Worm (Caenorhabditis elegans) whole organism, young adult: ENCODE data around the gene xrn-1.
A peak's percentile ranks its signal among the peaks of the same experiment; 100 is the strongest.

Experiments
- B0019.2 ChIP-seq: fragments of 200-800 bp; sonication (Bioruptor generic); conservative IDR thresholded peaks from 2 replicates; pipeline ENCODE4 v1.3.6; 2022; ENCODE audit warnings: missing genetic modification reagents, missing genetic modification characterization, missing compliant biosample characterization
- B0035.1 ChIP-seq: sonication (generic microtip); optimal IDR thresholded peaks from 2 replicates; lab custom pipeline; 2016; ENCODE audit warnings: missing genetic modification characterization, mild to moderate bottlenecking, missing compliant biosample characterization, missing genotype, missing genetic modification reagents
- C17E4.6 ChIP-seq: fragments of 200-800 bp; sonication (Bioruptor generic); IDR thresholded peaks from 2 replicates; pipeline ENCODE4 v1.3.6; 2022; ENCODE audit warnings: missing genetic modification reagents, missing genetic modification characterization, missing compliant biosample characterization
- F10E7.11 ChIP-seq: sonication (generic microtip); optimal IDR thresholded peaks from 2 replicates; lab custom pipeline; 2017; ENCODE audit warnings: mild to moderate bottlenecking, missing genetic modification characterization, moderate library complexity, missing compliant biosample characterization
- F22D6.2 ChIP-seq: sonication (generic microtip); optimal IDR thresholded peaks from 2 replicates; lab custom pipeline; 2016; ENCODE audit warnings: mild to moderate bottlenecking, missing genetic modification characterization, missing compliant biosample characterization
- F23B12.7 ChIP-seq: sonication (generic microtip); optimal IDR thresholded peaks from 2 replicates; lab custom pipeline; 2017; ENCODE audit warnings: missing genetic modification characterization, mild to moderate bottlenecking, missing compliant biosample characterization, antibody characterized with exemption, moderate library complexity; ENCODE audit not compliant: insufficient read depth
- F49E8.2 ChIP-seq: sonication (generic microtip); optimal IDR thresholded peaks from 3 replicates; lab custom pipeline; 2017; ENCODE audit warnings: missing genetic modification characterization, mild to moderate bottlenecking, missing compliant biosample characterization, antibody characterized with exemption, moderate library complexity; ENCODE audit not compliant: insufficient read depth
- Y67H2A.10 ChIP-seq: fragments of 200-800 bp; sonication (Bioruptor generic); conservative IDR thresholded peaks from 2 replicates; pipeline ENCODE4 v1.3.6; 2022; ENCODE audit warnings: missing genetic modification reagents, missing genetic modification characterization, missing compliant biosample characterization
- Y79H2A.3 ChIP-seq: fragments of 200-800 bp; sonication (Bioruptor generic); conservative IDR thresholded peaks from 2 replicates; pipeline ENCODE4 v1.3.6; 2022; ENCODE audit warnings: missing genetic modification reagents, missing genetic modification characterization, missing compliant biosample characterization
- Y95B8A.8 ChIP-seq: fragments of 200-800 bp; sonication (Bioruptor generic); IDR thresholded peaks from 2 replicates; pipeline ENCODE4 v1.3.6; 2022; ENCODE audit warnings: missing genetic modification reagents, missing genetic modification characterization, missing compliant biosample characterization
- attf-6 ChIP-seq: fragments of 200-800 bp; sonication (Bioruptor generic); IDR thresholded peaks from 2 replicates; pipeline ENCODE4 v1.3.6; 2022; ENCODE audit warnings: missing genetic modification reagents, missing genetic modification characterization, missing compliant biosample characterization
- bed-2 ChIP-seq: fragments of 200-800 bp; sonication (Bioruptor generic); IDR thresholded peaks from 2 replicates; pipeline ENCODE4 v1.3.6; 2022; ENCODE audit warnings: missing genetic modification reagents, missing genetic modification characterization, missing compliant biosample characterization
- cebp-2 ChIP-seq: fragments of 200-800 bp; sonication (Bioruptor generic); IDR thresholded peaks from 2 replicates; pipeline ENCODE4 v1.3.6; 2022; ENCODE audit warnings: missing genetic modification characterization, missing compliant biosample characterization
- ceh-58 ChIP-seq: fragments of 200-800 bp; sonication (Bioruptor generic); IDR thresholded peaks from 2 replicates; pipeline ENCODE4 v1.3.6; 2022; ENCODE audit warnings: missing genetic modification characterization, missing compliant biosample characterization
- dox-1 ChIP-seq: fragments of 200-800 bp; sonication (Bioruptor generic); IDR thresholded peaks from 2 replicates; pipeline ENCODE4 v1.3.6; 2022; ENCODE audit warnings: missing genetic modification reagents, missing genetic modification characterization, missing compliant biosample characterization
- dpff-1 ChIP-seq: sonication (generic microtip); optimal IDR thresholded peaks from 2 replicates; lab custom pipeline; 2017; ENCODE audit warnings: mild to moderate bottlenecking, missing genetic modification characterization, missing compliant biosample characterization
- efl-1 ChIP-seq: fragments of 150-350 bp; optimal IDR thresholded peaks from 2 replicates; lab custom pipeline; 2014; ENCODE audit warnings: missing biosample characterization, missing genetic modification reagents, missing genetic modification characterization
- egl-18 ChIP-seq: fragments of 200-800 bp; sonication (Bioruptor generic); IDR thresholded peaks from 2 replicates; pipeline ENCODE4 v1.3.6; 2022; ENCODE audit warnings: missing genetic modification reagents, missing genetic modification characterization, missing compliant biosample characterization
- ekl-4 ChIP-seq: fragments of 200-800 bp; sonication (Bioruptor generic); IDR thresholded peaks from 2 replicates; pipeline ENCODE4 v1.3.6; 2022; ENCODE audit warnings: missing genetic modification reagents, missing genetic modification characterization, missing compliant biosample characterization
- gei-17 ChIP-seq: fragments of 200-800 bp; sonication (Bioruptor generic); optimal IDR thresholded peaks from 2 replicates; lab custom pipeline; 2018; ENCODE audit warnings: mild to moderate bottlenecking, missing genetic modification characterization, missing compliant biosample characterization
- him-1 ChIP-seq: sonication (generic microtip); optimal IDR thresholded peaks from 2 replicates; lab custom pipeline; 2016; ENCODE audit warnings: missing genotype, missing genetic modification reagents, missing genetic modification characterization, missing compliant biosample characterization
- hlh-12 ChIP-seq: sonication (generic microtip); optimal IDR thresholded peaks from 2 replicates; lab custom pipeline; 2016; ENCODE audit warnings: missing genetic modification characterization, missing compliant biosample characterization
- hmg-1.2 ChIP-seq: fragments of 200-800 bp; sonication (Bioruptor generic); IDR thresholded peaks from 2 replicates; pipeline ENCODE4 v1.3.6; 2022; ENCODE audit warnings: missing genetic modification reagents, missing genetic modification characterization, missing compliant biosample characterization
- hmg-20 ChIP-seq: fragments of 200-800 bp; sonication (Bioruptor generic); IDR thresholded peaks from 2 replicates; pipeline ENCODE4 v1.3.6; 2022; ENCODE audit warnings: missing genetic modification reagents, missing genetic modification characterization, missing compliant biosample characterization
- hsf-1 ChIP-seq: fragments of 200-800 bp; sonication (Bioruptor generic); IDR thresholded peaks from 2 replicates; pipeline ENCODE4 v1.3.6; 2022; ENCODE audit warnings: missing genetic modification reagents, missing genetic modification characterization, missing compliant biosample characterization
- lag-1 ChIP-seq: fragments of 200-800 bp; sonication (Bioruptor generic); IDR thresholded peaks from 2 replicates; pipeline ENCODE4 v1.3.6; 2022; ENCODE audit warnings: missing genetic modification reagents, missing genetic modification characterization, missing compliant biosample characterization
- lin-26 ChIP-seq: fragments of 200-800 bp; sonication (Bioruptor generic); IDR thresholded peaks from 2 replicates; pipeline ENCODE4 v1.3.6; 2022; ENCODE audit warnings: missing genetic modification reagents, missing genetic modification characterization, missing compliant biosample characterization
- lin-35 ChIP-seq, 3 experiments: fragments of 150-350 bp in 2 of 3; sonication (generic microtip) in 1 of 3; optimal IDR thresholded peaks; 2 replicates each; lab custom pipeline; 2014 to 2018; ENCODE audit warnings: missing biosample characterization in 3 of 3, missing genetic modification characterization in 3 of 3, missing genetic modification reagents in 3 of 3
- lsl-1 ChIP-seq: fragments of 200-800 bp; sonication (Bioruptor generic); optimal IDR thresholded peaks from 2 replicates; lab custom pipeline; 2018; ENCODE audit warnings: mild to moderate bottlenecking, missing genetic modification characterization, moderate library complexity, missing compliant biosample characterization
- madf-10 ChIP-seq: sonication (generic microtip); optimal IDR thresholded peaks from 2 replicates; lab custom pipeline; 2016; ENCODE audit warnings: mild to moderate bottlenecking, missing genetic modification characterization, missing compliant biosample characterization
- madf-3 ChIP-seq: fragments of 200-800 bp; sonication (Bioruptor generic); IDR thresholded peaks from 2 replicates; pipeline ENCODE4 v1.3.6; 2022; ENCODE audit warnings: missing genetic modification reagents, missing genetic modification characterization, missing compliant biosample characterization
- madf-6 ChIP-seq: fragments of 200-800 bp; sonication (Bioruptor generic); IDR thresholded peaks from 2 replicates; pipeline ENCODE4 v1.3.6; 2022; ENCODE audit warnings: missing genetic modification reagents, missing genetic modification characterization, missing compliant biosample characterization
- mcd-1 ChIP-seq: fragments of 200-800 bp; sonication (Bioruptor generic); IDR thresholded peaks from 2 replicates; pipeline ENCODE4 v1.3.6; 2022; ENCODE audit warnings: missing genetic modification reagents, missing genetic modification characterization, missing compliant biosample characterization
- nfya-2 ChIP-seq: fragments of 200-800 bp; sonication (Bioruptor generic); IDR thresholded peaks from 2 replicates; pipeline ENCODE4 v1.3.6; 2022; ENCODE audit warnings: missing genetic modification reagents, missing genetic modification characterization, missing compliant biosample characterization
- nfyb-1 ChIP-seq: fragments of 200-800 bp; sonication (Bioruptor generic); IDR thresholded peaks from 2 replicates; pipeline ENCODE4 v1.3.6; 2022; ENCODE audit warnings: missing genetic modification reagents, missing genetic modification characterization, missing compliant biosample characterization
- nhr-27 ChIP-seq: fragments of 200-800 bp; sonication (Bioruptor generic); optimal IDR thresholded peaks from 2 replicates; lab custom pipeline; 2018; ENCODE audit warnings: mild to moderate bottlenecking, missing genetic modification characterization, moderate library complexity, missing compliant biosample characterization
- nhr-90 ChIP-seq: sonication (generic microtip); optimal IDR thresholded peaks from 2 replicates; lab custom pipeline; 2016; ENCODE audit warnings: missing genotype, mild to moderate bottlenecking, missing genetic modification characterization, missing compliant biosample characterization
- rcor-1 ChIP-seq: fragments of 200-800 bp; sonication (Bioruptor generic); IDR thresholded peaks from 2 replicates; pipeline ENCODE4 v1.3.6; 2022; ENCODE audit warnings: missing genetic modification reagents, missing genetic modification characterization, missing compliant biosample characterization
- repo-1 ChIP-seq: sonication (generic microtip); optimal IDR thresholded peaks from 2 replicates; lab custom pipeline; 2017; ENCODE audit warnings: mild to moderate bottlenecking, missing genetic modification characterization, missing compliant biosample characterization
- somi-1 ChIP-seq: fragments of 200-800 bp; sonication (Bioruptor generic); optimal IDR thresholded peaks from 2 replicates; lab custom pipeline; 2018; ENCODE audit warnings: mild to moderate bottlenecking, missing genetic modification characterization, missing compliant biosample characterization
- tbp1 ChIP-seq: fragments of 200-800 bp; sonication (Bioruptor generic); optimal IDR thresholded peaks from 2 replicates; lab custom pipeline; 2018; ENCODE audit warnings: mild to moderate bottlenecking, missing genetic modification characterization, missing compliant biosample characterization
- tlf-1 ChIP-seq: fragments of 200-800 bp; sonication (Bioruptor generic); optimal IDR thresholded peaks from 2 replicates; lab custom pipeline; 2018; ENCODE audit warnings: mild to moderate bottlenecking, missing genetic modification characterization, missing compliant biosample characterization
- ztf-18 ChIP-seq: sonication (generic microtip); optimal IDR thresholded peaks from 2 replicates; lab custom pipeline; 2016; ENCODE audit warnings: missing genotype, mild to moderate bottlenecking, missing genetic modification characterization, missing compliant biosample characterization
- ztf-22 ChIP-seq: fragments of 200-800 bp; sonication (Bioruptor generic); optimal IDR thresholded peaks from 2 replicates; lab custom pipeline; 2018; ENCODE audit warnings: mild to moderate bottlenecking, missing genetic modification characterization, moderate library complexity, missing compliant biosample characterization
- ztf-26 ChIP-seq: sonication (generic microtip); optimal IDR thresholded peaks from 2 replicates; lab custom pipeline; 2017; ENCODE audit warnings: missing genetic modification characterization, missing compliant biosample characterization
- ztf-6 ChIP-seq: fragments of 200-800 bp; sonication (Bioruptor generic); IDR thresholded peaks from 2 replicates; pipeline ENCODE4 v1.3.6; 2022; ENCODE audit warnings: missing genetic modification reagents, missing genetic modification characterization, missing compliant biosample characterization

xrn-1 gene

DNA sequence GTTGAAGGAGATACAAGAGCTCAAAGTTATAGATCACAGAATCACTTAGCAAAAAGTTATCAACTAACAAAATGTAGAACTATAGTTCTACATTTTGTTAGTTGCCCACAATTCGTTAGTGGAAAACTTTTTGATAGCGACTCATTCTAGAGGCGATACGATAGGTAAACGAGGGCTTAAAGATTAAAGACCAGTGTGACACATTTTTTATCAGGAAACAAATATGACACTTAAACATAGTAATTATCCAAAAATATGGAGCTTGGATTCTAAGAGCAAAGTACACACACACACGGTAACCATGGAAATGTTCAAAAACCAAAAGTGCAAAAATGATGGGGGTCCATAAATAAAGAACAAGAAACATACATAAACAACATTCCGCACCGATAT is 28.9 kb upstream of the xrn-1 start:
- TF ChIP-seq Y79H2A.3 (GFP tag; lab: Robert Waterston, UW) = no peak
- TF ChIP-seq Y95B8A.8 (GFP tag; lab: Robert Waterston, UW) = no peak
- TF ChIP-seq lin-26 (GFP tag; lab: Robert Waterston, UW) = no peak
- no peak for TF ChIP-seq ztf-6
- no peak for TF ChIP-seq C17E4.6 (GFP tag; lab: Robert Waterston, UW)
- no peak for TF ChIP-seq hmg-20 (GFP tag; lab: Robert Waterston, UW)
- TF ChIP-seq madf-6 (GFP tag; lab: Robert Waterston, UW) = no peak
- no peak for TF ChIP-seq nhr-90 (tag; lab: Kevin White, UChicago)
- no peak for TF ChIP-seq hsf-1 (GFP tag; lab: Robert Waterston, UW)
- no peak for TF ChIP-seq cebp-2
- no peak for TF ChIP-seq ztf-18 (tag; lab: Kevin White, UChicago)
- TF ChIP-seq Y67H2A.10 (GFP tag; lab: Robert Waterston, UW) = no peak
- TF ChIP-seq nhr-27 (tag; lab: Kevin White, UChicago) = no peak
- no peak for TF ChIP-seq ztf-26 (tag; lab: Kevin White, UChicago)
- no peak for TF ChIP-seq tbp1 (GFP tag; lab: Kevin White, UChicago)
- TF ChIP-seq bed-2 (GFP tag; lab: Robert Waterston, UW) = no peak
- no peak for TF ChIP-seq hmg-1.2 (GFP tag; lab: Robert Waterston, UW)
- no peak for TF ChIP-seq efl-1
- TF ChIP-seq F10E7.11 (tag; lab: Kevin White, UChicago) = no peak
- TF ChIP-seq B0035.1 (tag; lab: Kevin White, UChicago) = no peak

- TF ChIP-seq hsf-1 (GFP tag; lab: Robert Waterston, UW) (0 out of 2 replicates have a peak, but pooled peaks have one; percentile 22), rcor-1 (GFP tag; lab: Robert Waterston, UW) (0 out of 2 replicates have a peak, but pooled peaks have one; percentile 9), F22D6.2 (tag; lab: Kevin White, UChicago) (peak; percentile 76), nfyb-1 (GFP tag; lab: Robert Waterston, UW) (peak; percentile 87), hlh-12 (tag; lab: Kevin White, UChicago) (no peak), F23B12.7 (peak; percentile 20), nfya-2 (no peak), madf-3 (no peak), mcd-1 (GFP tag; lab: Robert Waterston, UW) (peak; percentile 86), lsl-1 (GFP tag; lab: Kevin White, UChicago) (no peak), ztf-6 (no peak), lag-1 (0 out of 2 replicates have a peak, but pooled peaks have one; percentile 58), him-1 (tag; lab: Kevin White, UChicago) (no peak), ekl-4 (GFP tag; lab: Robert Waterston, UW) (peak; percentile 60), attf-6 (GFP tag; lab: Robert Waterston, UW) (no peak), dox-1 (GFP tag; lab: Robert Waterston, UW) (peak; percentile 84), ceh-58 (no peak), F49E8.2 (tag; lab: Kevin White, UChicago) (no peak), repo-1 (tag; lab: Kevin White, UChicago) (peak; percentile 37), ztf-22 (GFP tag; lab: Kevin White, UChicago) (peak; percentile 93), gei-17 (GFP tag; lab: Kevin White, UChicago) (peak; percentile 71), madf-10 (peak; percentile 94), bed-2 (GFP tag; lab: Robert Waterston, UW) (peak; percentile 23; the same call in 1 of the 2 replicates), efl-1 (no peak), dpff-1 (no peak), egl-18 (GFP tag; lab: Robert Waterston, UW) (0 out of 2 replicates have a peak, but pooled peaks have one; percentile 74), lin-35 (GFP tag; optimal IDR thresholded peaks at IDR 0.05; lab: Kevin White, UChicago) (peak in 1 of 3 experiments; percentile 63), tbp1 (GFP tag; lab: Kevin White, UChicago) (peak; percentile 59), lin-26 (GFP tag; lab: Robert Waterston, UW) (peak; percentile 82), tlf-1 (GFP tag; lab: Kevin White, UChicago) (peak; percentile 14), somi-1 (GFP tag; lab: Kevin White, UChicago) (peak; percentile 92), B0019.2 (GFP tag; lab: Robert Waterston, UW) (no peak)
Measured at ce11 chrII:14040204-14040842, 28.4 kb upstream of the xrn-1 start.
